Worm (Caenorhabditis elegans) whole organism, mixed stage, embryonic: Measurements from ENCODE around the gene Y54F10BM.3.

Experiments used
- M03D4.4 ChIP-seq: sonication (generic microtip); optimal IDR thresholded peaks from 2 replicates; lab custom pipeline; 2017; ENCODE audit warnings: mild to moderate bottlenecking, missing genetic modification characterization, missing compliant biosample characterization
- bed-3 ChIP-seq: fragments of 200-800 bp; sonication (Bioruptor generic); optimal IDR thresholded peaks from 3 replicates; lab custom pipeline; 2018; ENCODE audit warnings: mild to moderate bottlenecking, missing genetic modification characterization, moderate library complexity, missing compliant biosample characterization
- blmp-1 ChIP-seq: fragments of 150-350 bp; optimal IDR thresholded peaks from 2 replicates; lab custom pipeline; 2014; ENCODE audit warnings: missing biosample characterization, missing genetic modification characterization
- ceh-39 ChIP-seq: fragments of 150-350 bp; optimal IDR thresholded peaks from 2 replicates; lab custom pipeline; 2014; ENCODE audit warnings: missing biosample characterization, missing genetic modification characterization
- ceh-43 ChIP-seq: fragments of 200-800 bp; sonication (Bioruptor generic); optimal IDR thresholded peaks from 2 replicates; lab custom pipeline; 2018; ENCODE audit warnings: mild to moderate bottlenecking, missing genetic modification characterization, moderate library complexity, missing compliant biosample characterization
- ceh-83 ChIP-seq: fragments of 200-800 bp; sonication (Bioruptor generic); optimal IDR thresholded peaks from 2 replicates; lab custom pipeline; 2018; ENCODE audit warnings: mild to moderate bottlenecking, missing genetic modification characterization, missing compliant biosample characterization
- ces-1 ChIP-seq: fragments of 150-350 bp; optimal IDR thresholded peaks from 2 replicates; lab custom pipeline; 2014; ENCODE audit warnings: missing biosample characterization, missing genetic modification reagents, missing genetic modification characterization
- cnd-1 ChIP-seq: fragments of 200-800 bp; sonication (Bioruptor generic); optimal IDR thresholded peaks from 2 replicates; lab custom pipeline; 2018; ENCODE audit warnings: mild to moderate bottlenecking, missing genetic modification characterization, missing compliant biosample characterization
- drap-1 ChIP-seq: fragments of 200-800 bp; sonication (Bioruptor generic); optimal IDR thresholded peaks from 3 replicates; lab custom pipeline; 2018; ENCODE audit warnings: mild to moderate bottlenecking, missing genetic modification characterization, missing compliant biosample characterization
- elt-1 ChIP-seq: sonication (generic microtip); optimal IDR thresholded peaks from 2 replicates; lab custom pipeline; 2017; ENCODE audit warnings: missing genetic modification characterization, mild to moderate bottlenecking, missing compliant biosample characterization, antibody characterized with exemption, moderate library complexity, borderline replicate concordance; ENCODE audit not compliant: insufficient read depth
- elt-3 ChIP-seq: fragments of 150-350 bp; optimal IDR thresholded peaks from 2 replicates; lab custom pipeline; 2014; ENCODE audit warnings: missing biosample characterization, missing genetic modification characterization
- flh-1 ChIP-seq: fragments of 200-800 bp; sonication (Bioruptor generic); optimal IDR thresholded peaks from 2 replicates; lab custom pipeline; 2018; ENCODE audit warnings: mild to moderate bottlenecking, missing genetic modification characterization, moderate library complexity, missing compliant biosample characterization
- ham-2 ChIP-seq: fragments of 200-800 bp; sonication (Bioruptor generic); optimal IDR thresholded peaks from 2 replicates; lab custom pipeline; 2018; ENCODE audit warnings: mild to moderate bottlenecking, missing genetic modification characterization, missing compliant biosample characterization
- hlh-1 ChIP-seq: fragments of 150-350 bp; optimal IDR thresholded peaks from 2 replicates; lab custom pipeline; 2014; ENCODE audit warnings: missing biosample characterization, missing genetic modification reagents, missing genetic modification characterization
- lin-13 ChIP-seq: fragments of 150-350 bp; optimal IDR thresholded peaks from 2 replicates; lab custom pipeline; 2014; ENCODE audit warnings: missing biosample characterization, missing genetic modification characterization
- lin-32 ChIP-seq: fragments of 200-800 bp; sonication (Bioruptor generic); optimal IDR thresholded peaks from 2 replicates; lab custom pipeline; 2018; ENCODE audit warnings: mild to moderate bottlenecking, missing genetic modification characterization, missing compliant biosample characterization
- lsy-2 ChIP-seq: fragments of 150-350 bp; optimal IDR thresholded peaks from 2 replicates; lab custom pipeline; 2014; ENCODE audit warnings: missing biosample characterization, missing genetic modification characterization
- mab-5 ChIP-seq: fragments of 150-350 bp; optimal IDR thresholded peaks from 2 replicates; lab custom pipeline; 2014; ENCODE audit warnings: missing biosample characterization, missing genetic modification characterization
- mep-1 ChIP-seq: fragments of 150-350 bp; optimal IDR thresholded peaks from 2 replicates; lab custom pipeline; 2017; ENCODE audit warnings: missing biosample characterization, missing genetic modification reagents, missing genetic modification characterization, inconsistent platforms
- mls-2 ChIP-seq: sonication (generic microtip); optimal IDR thresholded peaks from 2 replicates; lab custom pipeline; 2016; ENCODE audit warnings: mild to moderate bottlenecking, missing genetic modification characterization, moderate library complexity, missing compliant biosample characterization
- nhr-12 ChIP-seq: fragments of 150-350 bp; optimal IDR thresholded peaks from 2 replicates; lab custom pipeline; 2014; ENCODE audit warnings: missing biosample characterization, missing genetic modification characterization
- nhr-2 ChIP-seq: fragments of 150-350 bp; optimal IDR thresholded peaks from 2 replicates; lab custom pipeline; 2014; ENCODE audit warnings: missing biosample characterization, missing genetic modification characterization
- nhr-237 ChIP-seq: fragments of 150-350 bp; optimal IDR thresholded peaks from 2 replicates; lab custom pipeline; 2014; ENCODE audit warnings: missing biosample characterization, missing genetic modification characterization
- nhr-28 ChIP-seq: fragments of 150-350 bp; optimal IDR thresholded peaks from 2 replicates; lab custom pipeline; 2014; ENCODE audit warnings: missing biosample characterization, missing genetic modification characterization
- nhr-76 ChIP-seq: sonication (generic microtip); optimal IDR thresholded peaks from 2 replicates; lab custom pipeline; 2017; ENCODE audit warnings: missing biosample characterization, missing genetic modification characterization
- pha-4 ChIP-seq: fragments of 150-350 bp; optimal IDR thresholded peaks from 2 replicates; lab custom pipeline; 2018; ENCODE audit warnings: missing biosample characterization, missing genetic modification reagents, missing genetic modification characterization
- sem-2 ChIP-seq: fragments of 200-800 bp; sonication (Bioruptor generic); optimal IDR thresholded peaks from 2 replicates; lab custom pipeline; 2018; ENCODE audit warnings: mild to moderate bottlenecking, missing genetic modification characterization, missing compliant biosample characterization
- snpc-4 ChIP-seq: fragments of 150-350 bp; optimal IDR thresholded peaks from 2 replicates; lab custom pipeline; 2014; ENCODE audit warnings: missing biosample characterization, missing genetic modification characterization
- sptf-1 ChIP-seq: sonication (generic microtip); optimal IDR thresholded peaks from 2 replicates; lab custom pipeline; 2017; ENCODE audit warnings: mild to moderate bottlenecking, missing genetic modification characterization, moderate library complexity, missing compliant biosample characterization
- tbx-8 ChIP-seq: fragments of 200-800 bp; sonication (Bioruptor generic); optimal IDR thresholded peaks from 2 replicates; lab custom pipeline; 2018; ENCODE audit warnings: mild to moderate bottlenecking, missing genetic modification characterization, moderate library complexity, missing compliant biosample characterization
- unc-120 ChIP-seq: sonication (generic microtip); optimal IDR thresholded peaks from 2 replicates; lab custom pipeline; 2017; ENCODE audit warnings: missing genetic modification characterization, missing compliant biosample characterization; ENCODE audit not compliant: poor library complexity, severe bottlenecking
- unc-39 ChIP-seq: fragments of 150-350 bp; optimal IDR thresholded peaks from 2 replicates; lab custom pipeline; 2014; ENCODE audit warnings: missing biosample characterization, missing genetic modification characterization
- unc-62 ChIP-seq: fragments of 150-350 bp; optimal IDR thresholded peaks from 2 replicates; lab custom pipeline; 2014; ENCODE audit warnings: missing biosample characterization, missing genetic modification reagents, missing genetic modification characterization
- zip-8 ChIP-seq: fragments of 150-350 bp; optimal IDR thresholded peaks from 2 replicates; lab custom pipeline; 2014; ENCODE audit warnings: missing biosample characterization, missing genetic modification characterization
- ztf-11 ChIP-seq: fragments of 150-350 bp; optimal IDR thresholded peaks from 2 replicates; lab custom pipeline; 2014; ENCODE audit warnings: missing biosample characterization, missing genetic modification characterization

Gene Y54F10BM.3

ce11 chrIII:2288261-2288660 is 6.4 kb downstream of the Y54F10BM.3 start:
- TF ChIP-seq sem-2 (GFP tag; lab: Kevin White, UChicago) (no peak), ham-2 (GFP tag; lab: Kevin White, UChicago) (no peak), ceh-39 (tag; lab: Kevin White, UChicago) (no peak), mls-2 (no peak), blmp-1 (tag; lab: Kevin White, UChicago) (no peak), nhr-12 (tag; lab: Kevin White, UChicago) (no peak), unc-120 (tag; lab: Kevin White, UChicago) (no peak), ceh-83 (GFP tag; lab: Kevin White, UChicago) (no peak), ces-1 (GFP tag; lab: Kevin White, UChicago) (no peak), tbx-8 (no peak), hlh-1 (no peak), drap-1 (GFP tag; lab: Kevin White, UChicago) (no peak), unc-62 (GFP tag; lab: Kevin White, UChicago) (no peak), nhr-28 (tag; lab: Kevin White, UChicago) (no peak), lin-13 (tag; lab: Kevin White, UChicago) (no peak), ceh-43 (GFP tag; lab: Kevin White, UChicago) (no peak)
- TF ChIP-seq, all 35 proteins: peak for 0

- no peak for TF ChIP-seq mls-2
- no peak for TF ChIP-seq sptf-1
- TF ChIP-seq blmp-1 (tag; lab: Kevin White, UChicago), result no peak
Measured at ce11 chrIII:2291139-2291538, 9.3 kb downstream of the Y54F10BM.3 start, which contains the start of gene fbxa-219. fbxa-219 (plus strand) TSS chrIII:2291415.

DNA sequence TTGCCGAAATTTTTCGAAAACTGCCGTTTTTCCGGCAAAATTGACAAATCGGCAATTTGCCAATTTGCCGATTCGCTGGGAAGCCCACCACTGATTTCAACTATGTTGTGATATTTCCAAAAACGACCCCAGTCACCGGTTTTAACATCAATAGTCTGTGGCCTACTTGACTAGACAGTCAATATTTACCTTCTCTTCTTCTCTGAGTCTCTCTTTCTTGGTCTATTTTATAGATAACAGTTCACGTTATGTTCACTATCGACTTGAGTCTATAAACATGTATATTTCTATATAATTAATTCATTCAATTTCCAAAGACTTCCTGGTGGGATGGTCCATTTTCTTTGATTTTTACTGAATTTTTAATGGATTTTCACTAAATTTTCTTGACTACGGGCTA is 12.9 kb downstream of the Y54F10BM.3 start:
- TF ChIP-seq lsy-2 (tag; lab: Kevin White, UChicago), result no peak
- peak; percentile 68 for TF ChIP-seq pha-4
- no peak for TF ChIP-seq cnd-1 (tag; lab: Kevin White, UChicago)
- TF ChIP-seq zip-8 (tag; lab: Kevin White, UChicago), result no peak
- TF ChIP-seq, all 35 proteins: peak for 1

DNA sequence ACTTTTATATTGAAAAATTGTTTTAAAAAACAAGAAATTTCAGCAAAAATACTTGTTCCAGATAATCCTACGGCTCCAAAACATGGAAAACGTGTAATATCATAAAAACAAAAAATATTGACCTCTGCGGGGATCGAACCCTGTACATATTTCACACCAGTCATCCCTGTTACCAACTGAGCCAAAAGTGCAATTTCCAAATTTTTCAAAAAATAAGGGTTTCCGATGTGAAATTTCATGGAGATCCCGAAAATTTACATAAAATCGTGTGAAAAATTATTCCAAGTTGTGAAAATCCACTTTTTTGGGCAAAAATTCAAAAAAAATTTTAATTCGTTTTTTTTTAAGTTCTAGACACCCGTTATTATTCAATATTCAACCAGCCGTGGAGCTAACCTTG is 22.3 kb downstream of the Y54F10BM.3 start:
- TF ChIP-seq nhr-237 (no peak), ces-1 (GFP tag; lab: Kevin White, UChicago) (no peak), unc-39 (tag; lab: Kevin White, UChicago) (no peak), ztf-11 (tag; lab: Kevin White, UChicago) (no peak)

DNA sequence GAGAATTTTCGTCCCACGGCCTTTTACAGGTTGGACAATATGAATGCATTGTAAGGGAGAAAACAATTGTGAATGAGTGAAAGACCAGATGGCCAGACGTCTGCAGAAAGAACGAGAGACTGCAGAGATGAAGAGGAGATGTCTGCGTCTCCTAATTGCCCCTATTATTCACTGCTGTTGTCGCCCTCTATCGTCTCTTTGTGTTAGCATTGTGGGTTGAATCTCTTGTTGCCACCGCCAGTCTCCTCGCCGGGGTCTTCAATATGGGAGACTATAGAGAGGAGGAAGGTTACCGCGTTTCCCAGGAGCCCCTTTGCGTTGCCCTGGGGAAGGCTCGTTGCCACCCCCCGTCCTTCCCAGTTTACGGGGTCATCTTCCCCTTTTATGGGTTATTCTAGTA is 23.0 kb downstream of the Y54F10BM.3 start, which contains the start of gene Y54F10BM.9:
Gene Y54F10BM.9, minus strand, starts transcription at position 61 of the 400 bp plus-strand sequence.
- TF ChIP-seq mls-2, result peak; percentile 18
- peak; percentile 30 for TF ChIP-seq ham-2 (GFP tag; lab: Kevin White, UChicago)
- no peak for TF ChIP-seq ceh-39 (tag; lab: Kevin White, UChicago)
- peak; percentile 25 for TF ChIP-seq nhr-2
- peak; percentile 0 for TF ChIP-seq lsy-2 (tag; lab: Kevin White, UChicago)
- peak; percentile 31 for TF ChIP-seq pha-4
- peak; percentile 36 for TF ChIP-seq mep-1
- no peak for TF ChIP-seq nhr-237
- TF ChIP-seq lin-32 (GFP tag; lab: Kevin White, UChicago), result peak; percentile 76
- no peak for TF ChIP-seq nhr-76 (tag; lab: Kevin White, UChicago)
- no peak for TF ChIP-seq mab-5 (tag; lab: Kevin White, UChicago)
- peak; percentile 32 for TF ChIP-seq unc-39 (tag; lab: Kevin White, UChicago)
- no peak for TF ChIP-seq elt-1 (tag; lab: Kevin White, UChicago)
- TF ChIP-seq ceh-43 (GFP tag; lab: Kevin White, UChicago), result no peak
- no peak for TF ChIP-seq nhr-28 (tag; lab: Kevin White, UChicago)
- TF ChIP-seq ztf-11 (tag; lab: Kevin White, UChicago), result no peak
- no peak for TF ChIP-seq sem-2 (GFP tag; lab: Kevin White, UChicago)
- TF ChIP-seq bed-3 (GFP tag; lab: Kevin White, UChicago), result no peak
- no peak for TF ChIP-seq unc-62 (GFP tag; lab: Kevin White, UChicago)
- TF ChIP-seq unc-120 (tag; lab: Kevin White, UChicago), result no peak
- no peak for TF ChIP-seq M03D4.4 (tag; lab: Kevin White, UChicago)
- TF ChIP-seq sptf-1, result no peak
- no peak for TF ChIP-seq ceh-83 (GFP tag; lab: Kevin White, UChicago)
- TF ChIP-seq lin-13 (tag; lab: Kevin White, UChicago), result peak; percentile 56
- no peak for TF ChIP-seq hlh-1
- TF ChIP-seq blmp-1 (tag; lab: Kevin White, UChicago), result no peak
- TF ChIP-seq tbx-8, result no peak
- TF ChIP-seq snpc-4 (tag; lab: Kevin White, UChicago), result no peak
- no peak for TF ChIP-seq drap-1 (GFP tag; lab: Kevin White, UChicago)
- TF ChIP-seq zip-8 (tag; lab: Kevin White, UChicago), result no peak
- TF ChIP-seq nhr-12 (tag; lab: Kevin White, UChicago), result no peak
- peak; percentile 88 for TF ChIP-seq cnd-1 (tag; lab: Kevin White, UChicago)
- TF ChIP-seq flh-1 (GFP tag; lab: Kevin White, UChicago), result no peak
- TF ChIP-seq elt-3, result no peak
- peak; percentile 67 for TF ChIP-seq ces-1 (GFP tag; lab: Kevin White, UChicago)
